Worm (Caenorhabditis elegans) whole organism, L3 larva: ENCODE measurements around the gene T20B12.4.
A peak's percentile ranks its signal among the peaks of the same experiment; 100 is the strongest.

Experiments
- R02D3.7 ChIP-seq: fragments of 150-350 bp; optimal IDR thresholded peaks from 2 replicates; lab custom pipeline; 2014; ENCODE audit warnings: missing biosample characterization, missing genetic modification characterization
- ZK546.5 ChIP-seq: sonication (generic microtip); optimal IDR thresholded peaks from 2 replicates; lab custom pipeline; 2017; ENCODE audit warnings: missing biosample characterization, missing genetic modification characterization
- ama-1 ChIP-seq: fragments of 150-350 bp; optimal IDR thresholded peaks from 2 replicates; lab custom pipeline; 2018
- ceh-16 ChIP-seq: sonication (generic microtip); optimal IDR thresholded peaks from 2 replicates; lab custom pipeline; 2017; ENCODE audit warnings: missing biosample characterization, missing genetic modification characterization
- ceh-28 ChIP-seq: fragments of 150-350 bp; optimal IDR thresholded peaks from 2 replicates; lab custom pipeline; 2014; ENCODE audit warnings: missing biosample characterization, missing genetic modification reagents, missing genetic modification characterization
- ceh-9 ChIP-seq: sonication (generic microtip); optimal IDR thresholded peaks from 2 replicates; lab custom pipeline; 2018; ENCODE audit warnings: missing biosample characterization, missing genetic modification characterization
- egl-5 ChIP-seq: fragments of 150-350 bp; optimal IDR thresholded peaks from 2 replicates; lab custom pipeline; 2017; ENCODE audit warnings: missing biosample characterization, missing genetic modification reagents, missing genetic modification characterization, inconsistent platforms
- elt-2 ChIP-seq: sonication (generic microtip); optimal IDR thresholded peaks from 2 replicates; lab custom pipeline; 2016; ENCODE audit warnings: missing genetic modification reagents, mild to moderate bottlenecking, missing genetic modification characterization, missing compliant biosample characterization
- elt-3 ChIP-seq, 3 experiments: fragments of 150-350 bp in 1 of 3; sonication (generic microtip) in 2 of 3; optimal IDR thresholded peaks; 2 replicates in 2 of 3; 4 replicates in 1 of 3; lab custom pipeline; 2014 to 2017; ENCODE audit warnings: missing biosample characterization in 3 of 3, missing genetic modification characterization in 3 of 3
- fkh-2 ChIP-seq: fragments of 150-350 bp; optimal IDR thresholded peaks from 2 replicates; lab custom pipeline; 2014; ENCODE audit warnings: missing biosample characterization, missing genetic modification reagents, missing genetic modification characterization
- fos-1 ChIP-seq: fragments of 150-350 bp; optimal IDR thresholded peaks from 2 replicates; lab custom pipeline; 2014; ENCODE audit warnings: missing biosample characterization, missing genetic modification characterization
- hmg-11 ChIP-seq: sonication (generic microtip); optimal IDR thresholded peaks from 2 replicates; lab custom pipeline; 2016; ENCODE audit warnings: missing genetic modification characterization, missing compliant biosample characterization
- jun-1 ChIP-seq: fragments of 150-350 bp; optimal IDR thresholded peaks from 2 replicates; lab custom pipeline; 2014; ENCODE audit warnings: missing biosample characterization, missing genetic modification reagents, missing genetic modification characterization
- lsy-12 ChIP-seq: sonication (generic microtip); optimal IDR thresholded peaks from 2 replicates; lab custom pipeline; 2016; ENCODE audit warnings: mild to moderate bottlenecking, missing genetic modification characterization, missing compliant biosample characterization
- mml-1 ChIP-seq: fragments of 150-350 bp; sonication (generic microtip); optimal IDR thresholded peaks from 3 replicates; lab custom pipeline; 2014; ENCODE audit warnings: missing biosample characterization, missing genetic modification characterization
- nfya-1 ChIP-seq: sonication (generic microtip); optimal IDR thresholded peaks from 2 replicates; lab custom pipeline; 2017; ENCODE audit warnings: missing genetic modification characterization, mild to moderate bottlenecking, missing compliant biosample characterization, antibody characterized with exemption, moderate library complexity; ENCODE audit not compliant: insufficient read depth
- nhr-11 ChIP-seq: fragments of 150-350 bp; optimal IDR thresholded peaks from 2 replicates; lab custom pipeline; 2014; ENCODE audit warnings: missing biosample characterization, missing genetic modification characterization
- nhr-12 ChIP-seq: fragments of 150-350 bp; optimal IDR thresholded peaks from 2 replicates; lab custom pipeline; 2014; ENCODE audit warnings: missing biosample characterization, missing genetic modification characterization
- nhr-23 ChIP-seq: fragments of 150-350 bp; optimal IDR thresholded peaks from 2 replicates; lab custom pipeline; 2014; ENCODE audit warnings: missing biosample characterization, missing genetic modification reagents, missing genetic modification characterization
- nhr-237 ChIP-seq: fragments of 150-350 bp; optimal IDR thresholded peaks from 2 replicates; lab custom pipeline; 2014; ENCODE audit warnings: missing biosample characterization, missing genetic modification characterization
- nhr-25 ChIP-seq: sonication (generic microtip); optimal IDR thresholded peaks from 2 replicates; lab custom pipeline; 2017; ENCODE audit warnings: missing biosample characterization, missing genetic modification characterization
- nhr-28 ChIP-seq: fragments of 150-350 bp; optimal IDR thresholded peaks from 2 replicates; lab custom pipeline; 2014; ENCODE audit warnings: missing biosample characterization, missing genetic modification characterization
- nhr-43 ChIP-seq: sonication (generic microtip); optimal IDR thresholded peaks from 2 replicates; lab custom pipeline; 2016; ENCODE audit warnings: mild to moderate bottlenecking, missing genetic modification characterization, missing compliant biosample characterization; ENCODE audit not compliant: poor library complexity, severe bottlenecking
- nhr-67 ChIP-seq: fragments of 150-350 bp; optimal IDR thresholded peaks from 2 replicates; lab custom pipeline; 2014; ENCODE audit warnings: missing biosample characterization, missing genetic modification characterization
- nhr-76 ChIP-seq: fragments of 150-350 bp; sonication (generic microtip); optimal IDR thresholded peaks from 5 replicates; lab custom pipeline; 2014; ENCODE audit warnings: missing biosample characterization, missing genetic modification characterization
- pqm-1 ChIP-seq: fragments of 150-350 bp; optimal IDR thresholded peaks from 2 replicates; lab custom pipeline; 2017; ENCODE audit warnings: missing biosample characterization, missing genetic modification characterization, inconsistent platforms
- skn-1 ChIP-seq: fragments of 150-350 bp; optimal IDR thresholded peaks from 2 replicates; lab custom pipeline; 2014; ENCODE audit warnings: missing biosample characterization, missing genetic modification characterization
- snpc-4 ChIP-seq: fragments of 150-350 bp; optimal IDR thresholded peaks from 2 replicates; lab custom pipeline; 2014; ENCODE audit warnings: missing biosample characterization, missing genetic modification characterization
- unc-39 ChIP-seq: sonication (generic microtip); optimal IDR thresholded peaks from 4 replicates; lab custom pipeline; 2017; ENCODE audit warnings: missing biosample characterization, missing genetic modification characterization
- unc-62 ChIP-seq: fragments of 150-350 bp; sonication (generic microtip); optimal IDR thresholded peaks from 4 replicates; lab custom pipeline; 2014; ENCODE audit warnings: missing biosample characterization, missing genetic modification reagents, missing genetic modification characterization
- zag-1 ChIP-seq: fragments of 150-350 bp; optimal IDR thresholded peaks from 2 replicates; lab custom pipeline; 2014; ENCODE audit warnings: missing biosample characterization, missing genetic modification characterization
- ztf-11 ChIP-seq: fragments of 150-350 bp; optimal IDR thresholded peaks from 2 replicates; lab custom pipeline; 2014; ENCODE audit warnings: missing biosample characterization, missing genetic modification characterization

Gene T20B12.4

ce11 chrIII:7370569-7370968 lies 3.1 kb downstream of the T20B12.4 start:
- TF ChIP-seq ceh-28 (tag; lab: Kevin White, UChicago): no peak
- TF ChIP-seq fos-1: no peak
- TF ChIP-seq nhr-237: no peak
- no peak for TF ChIP-seq egl-5 (tag; lab: Kevin White, UChicago)
- no peak for TF ChIP-seq ceh-16
- no peak for TF ChIP-seq nhr-67 (tag; lab: Kevin White, UChicago)
- TF ChIP-seq ama-1 (lab: Kevin White, UChicago): no peak
- no peak for TF ChIP-seq elt-2 (tag; lab: Kevin White, UChicago)
- no peak for TF ChIP-seq unc-62 (GFP tag; lab: Kevin White, UChicago)
- TF ChIP-seq, all 47 proteins: peak for 0

- TF ChIP-seq nhr-237: no peak
- no peak for TF ChIP-seq nhr-76 (tag; lab: Kevin White, UChicago)
- peak; percentile 93 for TF ChIP-seq ama-1 (lab: Kevin White, UChicago)
- TF ChIP-seq nhr-43: peak; percentile 38
- TF ChIP-seq egl-5 (tag; lab: Kevin White, UChicago): no peak
- TF ChIP-seq ceh-9 (tag; lab: Kevin White, UChicago): no peak
Observed at ce11 chrIII:7373802-7374435, 6.4 kb downstream of the T20B12.4 start.

- TF ChIP-seq mml-1 (tag; lab: Kevin White, UChicago): no peak
- TF ChIP-seq ztf-11 (tag; lab: Kevin White, UChicago): no peak
- TF ChIP-seq nhr-25: no peak
- no peak for TF ChIP-seq jun-1 (tag; lab: Kevin White, UChicago)
- no peak for TF ChIP-seq skn-1
- TF ChIP-seq nhr-76 (tag; lab: Kevin White, UChicago): no peak
- TF ChIP-seq fos-1: no peak
- no peak for TF ChIP-seq ZK546.5
- no peak for TF ChIP-seq nhr-28 (tag; lab: Kevin White, UChicago)
- no peak for TF ChIP-seq nhr-12
- TF ChIP-seq zag-1 (tag; lab: Kevin White, UChicago): no peak
- no peak for TF ChIP-seq nhr-11 (tag; lab: Kevin White, UChicago)
- no peak for TF ChIP-seq hmg-11 (tag; lab: Kevin White, UChicago)
- TF ChIP-seq ama-1 (lab: Kevin White, UChicago): peak; percentile 66
- no peak for TF ChIP-seq unc-62 (GFP tag; lab: Kevin White, UChicago)
- TF ChIP-seq lsy-12 (tag; lab: Kevin White, UChicago): peak; percentile 24
- no peak for TF ChIP-seq fkh-2
- peak; percentile 17 for TF ChIP-seq nfya-1 (tag; lab: Kevin White, UChicago)
- TF ChIP-seq nhr-237: no peak
- no peak for TF ChIP-seq nhr-23 (tag; lab: Kevin White, UChicago)
- TF ChIP-seq egl-5 (tag; lab: Kevin White, UChicago): no peak
Observed at ce11 chrIII:7374681-7375271, 7.3 kb downstream of the T20B12.4 start, which contains the start of gene mml-1. Gene mml-1, minus strand, starts transcription at chrIII:7374731.

- TF ChIP-seq nhr-23 (tag; lab: Kevin White, UChicago) (peak; percentile 62), ceh-28 (tag; lab: Kevin White, UChicago) (peak; percentile 65), pqm-1 (tag; lab: Kevin White, UChicago) (no peak), ama-1 (lab: Kevin White, UChicago) (peak; percentile 83), nhr-25 (peak; percentile 14), snpc-4 (tag; lab: Kevin White, UChicago) (no peak), elt-3 (tag; optimal IDR thresholded peaks at IDR 0.05; lab: Kevin White, UChicago) (peak in 2 of 3 experiments; percentile 44 to 91), zag-1 (tag; lab: Kevin White, UChicago) (no peak), R02D3.7 (tag; lab: Kevin White, UChicago) (peak; percentile 14), mml-1 (tag; lab: Kevin White, UChicago) (peak; percentile 11), elt-2 (tag; lab: Kevin White, UChicago) (peak; percentile 86), unc-39 (tag; lab: Kevin White, UChicago) (no peak)
Observed at ce11 chrIII:7375434-7375833, 7.9 kb downstream of the T20B12.4 start.
